Worm (Caenorhabditis elegans) whole organism, L3 larva: Measurements from ENCODE around the gene taf-13.

ENCODE experiments used
- ZK546.5 ChIP-seq: sonication (generic microtip); optimal IDR thresholded peaks from 2 replicates; lab custom pipeline; 2017; ENCODE audit warnings: missing biosample characterization, missing genetic modification characterization
- aly-2 ChIP-seq: fragments of 150-350 bp; optimal IDR thresholded peaks from 2 replicates; lab custom pipeline; 2014; ENCODE audit warnings: missing biosample characterization, missing genetic modification characterization
- ceh-82 ChIP-seq: fragments of 150-350 bp; optimal IDR thresholded peaks from 2 replicates; lab custom pipeline; 2014; ENCODE audit warnings: missing biosample characterization, missing genetic modification characterization
- lin-15B ChIP-seq: fragments of 150-350 bp; optimal IDR thresholded peaks from 2 replicates; lab custom pipeline; 2014; ENCODE audit warnings: missing biosample characterization, missing genetic modification characterization
- mdl-1 ChIP-seq: fragments of 150-350 bp; optimal IDR thresholded peaks from 2 replicates; lab custom pipeline; 2014; ENCODE audit warnings: missing biosample characterization, missing genetic modification characterization
- nhr-11 ChIP-seq: fragments of 150-350 bp; optimal IDR thresholded peaks from 2 replicates; lab custom pipeline; 2014; ENCODE audit warnings: missing biosample characterization, missing genetic modification characterization
- nhr-43 ChIP-seq: sonication (generic microtip); optimal IDR thresholded peaks from 2 replicates; lab custom pipeline; 2016; ENCODE audit warnings: mild to moderate bottlenecking, missing genetic modification characterization, missing compliant biosample characterization; ENCODE audit not compliant: poor library complexity, severe bottlenecking
- nhr-76 ChIP-seq: fragments of 150-350 bp; sonication (generic microtip); optimal IDR thresholded peaks from 5 replicates; lab custom pipeline; 2014; ENCODE audit warnings: missing biosample characterization, missing genetic modification characterization
- nhr-77 ChIP-seq: fragments of 150-350 bp; optimal IDR thresholded peaks from 2 replicates; lab custom pipeline; 2014; ENCODE audit warnings: missing biosample characterization, missing genetic modification characterization
- snpc-4 ChIP-seq: fragments of 150-350 bp; optimal IDR thresholded peaks from 2 replicates; lab custom pipeline; 2014; ENCODE audit warnings: missing biosample characterization, missing genetic modification characterization
- unc-39 ChIP-seq: sonication (generic microtip); optimal IDR thresholded peaks from 4 replicates; lab custom pipeline; 2017; ENCODE audit warnings: missing biosample characterization, missing genetic modification characterization

DNA sequence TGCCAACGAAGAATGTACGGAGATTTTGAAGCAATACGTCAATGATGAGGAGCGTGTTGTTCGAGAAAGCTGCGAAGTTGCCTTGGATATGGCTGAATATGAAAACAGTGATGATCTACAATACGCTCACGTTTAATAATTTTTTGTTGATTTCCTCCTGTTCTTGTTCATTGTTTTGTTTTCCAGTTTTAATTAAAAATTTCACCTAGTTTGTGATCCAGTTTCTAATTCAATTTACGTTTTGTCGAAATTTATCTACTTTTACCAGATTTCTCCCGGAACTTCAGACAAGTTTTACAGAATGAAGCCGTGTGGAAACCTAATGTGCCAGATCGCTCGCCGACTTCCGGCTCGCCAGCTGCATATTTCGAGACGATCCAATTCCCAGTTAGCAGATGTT, 24.6 kb downstream of the taf-13 start, which contains the start of gene dap-3:
- TF ChIP-seq ZK546.5 (no peak), ceh-82 (no peak), unc-39 (tag; lab: Kevin White, UChicago) (no peak), mdl-1 (no peak), aly-2 (no peak), lin-15B (tag; lab: Kevin White, UChicago) (no peak), nhr-77 (tag; lab: Kevin White, UChicago) (no peak), nhr-11 (tag; lab: Kevin White, UChicago) (no peak), nhr-43 (tag; lab: Kevin White, UChicago) (no peak), snpc-4 (tag; lab: Kevin White, UChicago) (no peak), nhr-76 (tag; lab: Kevin White, UChicago) (no peak)
